Worm (Caenorhabditis elegans) whole organism, early embryonic: ENCODE measurements around the gene ptr-24.
A peak's percentile ranks its signal among the peaks of the same experiment; 100 is the strongest.

Experiments
- ama-1 ChIP-seq: fragments of 150-350 bp; optimal IDR thresholded peaks from 2 replicates; lab custom pipeline; 2014
- ceh-13 ChIP-seq: fragments of 200-800 bp; sonication (Bioruptor generic); optimal IDR thresholded peaks from 2 replicates; lab custom pipeline; 2018; ENCODE audit warnings: mild to moderate bottlenecking, missing genetic modification characterization, missing compliant biosample characterization
- flt-1 ChIP-seq: fragments of 200-800 bp; sonication (Bioruptor generic); IDR thresholded peaks from 2 replicates; pipeline ENCODE4 v1.3.6; 2022; ENCODE audit warnings: missing genetic modification characterization, missing compliant biosample characterization
- pes-1 ChIP-seq: fragments of 200-800 bp; sonication (Bioruptor generic); IDR thresholded peaks from 2 replicates; pipeline ENCODE4 v1.3.6; 2022; ENCODE audit warnings: missing genetic modification reagents, missing genetic modification characterization, missing compliant biosample characterization
- tbx-37 ChIP-seq: fragments of 200-800 bp; sonication (Bioruptor generic); conservative IDR thresholded peaks from 2 replicates; pipeline ENCODE4 v1.3.6; 2022; ENCODE audit warnings: missing genetic modification reagents, missing genetic modification characterization, missing compliant biosample characterization
- tra-4 ChIP-seq: sonication (generic microtip); optimal IDR thresholded peaks from 2 replicates; lab custom pipeline; 2017; ENCODE audit warnings: missing genetic modification characterization, missing compliant biosample characterization

DNA sequence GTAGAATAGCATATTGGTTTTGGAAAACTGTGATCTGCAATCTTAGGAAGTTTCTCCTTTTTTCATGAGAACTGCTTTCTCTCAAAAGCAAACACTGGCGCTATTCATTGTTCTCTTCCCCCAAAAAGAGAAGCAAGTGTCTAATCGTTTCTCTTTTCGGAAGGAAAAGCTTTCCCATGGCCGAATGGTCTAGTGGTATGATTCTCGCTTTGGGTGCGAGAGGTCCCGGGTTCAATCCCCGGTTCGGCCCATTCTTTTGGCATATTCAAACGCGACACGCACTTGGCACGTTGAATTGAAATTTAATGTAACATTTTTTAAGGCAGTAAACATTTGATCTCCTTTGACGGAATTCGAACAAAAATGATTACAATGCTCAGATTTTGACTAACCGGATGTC lies 30.0 kb upstream of the ptr-24 start:
- TF ChIP-seq ama-1 (lab: Kevin White, UChicago) = no peak
- 0 out of 2 replicates have a peak, but pooled peaks have one; percentile 21 for TF ChIP-seq pes-1
- TF ChIP-seq ceh-13 = no peak
- no peak for TF ChIP-seq tbx-37 (GFP tag; lab: Robert Waterston, UW)
- TF ChIP-seq tra-4 (tag; lab: Kevin White, UChicago) = no peak
- no peak for TF ChIP-seq flt-1 (GFP tag; lab: Robert Waterston, UW)
